Fruit fly (Drosophila melanogaster) whole organism, prepupa: ENCODE results near the gene CG31371.

ENCODE experiments used
- CG11762 ChIP-seq: fragments of 200-800 bp; sonication (Bioruptor generic); optimal IDR thresholded peaks from 3 replicates; lab custom pipeline; 2016; ENCODE audit warnings: missing biosample characterization, missing genetic modification characterization; ENCODE audit not compliant: insufficient read depth
- CG6163 ChIP-seq: fragments of 200-800 bp; sonication (Bioruptor generic); IDR thresholded peaks from 3 replicates; pipeline ENCODE4 v1.3.6; 2022; ENCODE audit warnings: missing biosample characterization, missing genetic modification characterization
- Met ChIP-seq: fragments of 200-800 bp; sonication (Bioruptor generic); optimal IDR thresholded peaks from 3 replicates; lab custom pipeline; 2016; ENCODE audit warnings: missing biosample characterization, missing genetic modification characterization

DNA sequence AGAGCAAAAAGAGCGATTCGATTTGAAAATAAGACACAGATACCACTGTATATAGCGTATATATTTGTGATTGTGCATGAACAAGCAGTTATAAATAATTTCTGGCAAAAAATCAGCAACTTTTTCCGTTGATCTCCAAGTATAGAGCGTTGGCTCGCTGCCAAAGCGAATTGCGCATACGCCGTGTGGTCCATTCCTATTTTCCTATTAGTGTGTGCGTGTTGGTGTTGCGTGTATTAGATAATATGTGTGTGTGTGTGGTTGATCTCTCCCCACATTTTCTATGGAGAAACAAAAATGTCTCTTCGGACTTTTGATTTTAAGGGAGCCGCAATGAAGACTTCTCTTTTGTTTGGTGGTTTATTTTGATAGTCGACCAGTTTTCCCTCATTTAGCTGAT lies 49.2 kb upstream of the CG31371 start:
- TF ChIP-seq CG11762: no peak
- TF ChIP-seq Met (GFP tag; lab: Kevin White, UChicago): no peak
- TF ChIP-seq CG6163 (GFP tag; lab: Robert Waterston, UW): no peak
